Worm (Caenorhabditis elegans) whole organism, young adult: ENCODE measurements around the gene F40G12.9.

Experiments used
- C17E4.6 ChIP-seq: fragments of 200-800 bp; sonication (Bioruptor generic); IDR thresholded peaks from 2 replicates; pipeline ENCODE4 v1.3.6; 2022; ENCODE audit warnings: missing genetic modification reagents, missing genetic modification characterization, missing compliant biosample characterization
- attf-3 ChIP-seq: fragments of 200-800 bp; sonication (Bioruptor generic); conservative IDR thresholded peaks from 2 replicates; pipeline ENCODE4 v1.3.6; 2022; ENCODE audit warnings: missing genetic modification reagents, missing genetic modification characterization, missing compliant biosample characterization
- ceh-91 ChIP-seq: fragments of 200-800 bp; sonication (Bioruptor generic); IDR thresholded peaks from 2 replicates; pipeline ENCODE4 v1.3.6; 2022; ENCODE audit warnings: missing genetic modification reagents, missing genetic modification characterization, missing compliant biosample characterization
- dpl-1 ChIP-seq: fragments of 150-350 bp; optimal IDR thresholded peaks from 2 replicates; lab custom pipeline; 2014; ENCODE audit warnings: missing biosample characterization, missing genetic modification reagents, missing genetic modification characterization
- efl-1 ChIP-seq: fragments of 150-350 bp; optimal IDR thresholded peaks from 2 replicates; lab custom pipeline; 2014; ENCODE audit warnings: missing biosample characterization, missing genetic modification reagents, missing genetic modification characterization
- egrh-3 ChIP-seq: fragments of 200-800 bp; sonication (Bioruptor generic); IDR thresholded peaks from 2 replicates; pipeline ENCODE4 v1.3.6; 2022; ENCODE audit warnings: missing genetic modification reagents, missing genetic modification characterization, missing compliant biosample characterization
- him-1 ChIP-seq: sonication (generic microtip); optimal IDR thresholded peaks from 2 replicates; lab custom pipeline; 2016; ENCODE audit warnings: missing genotype, missing genetic modification reagents, missing genetic modification characterization, missing compliant biosample characterization
- hlh-12 ChIP-seq: sonication (generic microtip); optimal IDR thresholded peaks from 2 replicates; lab custom pipeline; 2016; ENCODE audit warnings: missing genetic modification characterization, missing compliant biosample characterization
- lin-40 ChIP-seq: sonication (generic microtip); optimal IDR thresholded peaks from 2 replicates; lab custom pipeline; 2016; ENCODE audit warnings: missing genetic modification characterization, mild to moderate bottlenecking, missing compliant biosample characterization, missing genotype, missing genetic modification reagents
- lin-54 ChIP-seq: fragments of 200-800 bp; sonication (Bioruptor generic); optimal IDR thresholded peaks from 2 replicates; lab custom pipeline; 2018; ENCODE audit warnings: mild to moderate bottlenecking, missing genetic modification characterization, missing compliant biosample characterization
- lsl-1 ChIP-seq: fragments of 200-800 bp; sonication (Bioruptor generic); optimal IDR thresholded peaks from 2 replicates; lab custom pipeline; 2018; ENCODE audit warnings: mild to moderate bottlenecking, missing genetic modification characterization, moderate library complexity, missing compliant biosample characterization
- madf-10 ChIP-seq: sonication (generic microtip); optimal IDR thresholded peaks from 2 replicates; lab custom pipeline; 2016; ENCODE audit warnings: mild to moderate bottlenecking, missing genetic modification characterization, missing compliant biosample characterization
- pha-4 ChIP-seq: fragments of 150-350 bp; sonication (generic microtip); optimal IDR thresholded peaks from 2 replicates; lab custom pipeline; 2014; ENCODE audit warnings: missing biosample characterization, missing genetic modification reagents, missing genetic modification characterization
- unc-62 ChIP-seq: fragments of 150-350 bp; optimal IDR thresholded peaks from 2 replicates; lab custom pipeline; 2014; ENCODE audit warnings: missing biosample characterization, missing genetic modification reagents, missing genetic modification characterization

DNA sequence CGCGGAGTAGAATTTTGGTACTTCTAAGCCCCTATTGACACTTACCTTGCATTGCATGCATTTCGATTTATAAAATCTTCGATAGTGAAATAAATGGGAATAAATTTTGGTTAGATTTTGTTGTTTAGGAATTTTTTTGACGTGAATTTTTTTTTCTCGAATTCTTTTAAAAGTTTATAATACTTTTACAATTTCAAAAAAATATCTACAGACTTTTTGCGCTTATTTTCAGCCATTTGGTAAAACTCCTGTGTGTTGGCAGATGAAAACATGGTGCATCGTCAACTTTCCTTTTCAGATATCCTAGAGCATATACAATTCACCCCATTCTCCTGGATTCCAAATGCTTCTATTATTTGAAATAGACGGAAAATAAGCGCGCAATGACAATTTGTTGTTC lies 8.2 kb downstream of the F40G12.9 start, which contains the start of gene F14D7.18:
- TF ChIP-seq egrh-3 = no peak
- TF ChIP-seq pha-4 (tag; lab: Kevin White, UChicago) = no peak
- no peak for TF ChIP-seq C17E4.6 (GFP tag; lab: Robert Waterston, UW)
- TF ChIP-seq attf-3 (GFP tag; lab: Robert Waterston, UW) = no peak
- no peak for TF ChIP-seq ceh-91 (GFP tag; lab: Robert Waterston, UW)
- no peak for TF ChIP-seq hlh-12 (tag; lab: Kevin White, UChicago)
- TF ChIP-seq dpl-1 (GFP tag; lab: Kevin White, UChicago) = no peak
- no peak for TF ChIP-seq lin-40 (tag; lab: Kevin White, UChicago)
- no peak for TF ChIP-seq efl-1 (GFP tag; lab: Kevin White, UChicago)
- no peak for TF ChIP-seq lin-54 (GFP tag; lab: Kevin White, UChicago)
- TF ChIP-seq unc-62 = no peak
- TF ChIP-seq him-1 (tag; lab: Kevin White, UChicago) = no peak
- no peak for TF ChIP-seq lsl-1 (GFP tag; lab: Kevin White, UChicago)
- no peak for TF ChIP-seq madf-10 (tag; lab: Kevin White, UChicago)
